Fruit fly (Drosophila melanogaster) whole organism, wandering third instar larva: Measurements from ENCODE around the gene beag.

Source experiments
- Abd-B ChIP-seq: fragments of >200 bp; optimal IDR thresholded peaks from 2 replicates; lab custom pipeline; 2017; ENCODE audit warnings: missing biosample characterization, missing genetic modification characterization
- CG9705 ChIP-seq: fragments of 200-800 bp; sonication (Bioruptor generic); optimal IDR thresholded peaks from 2 replicates; lab custom pipeline; 2018; ENCODE audit warnings: missing biosample characterization, mild to moderate bottlenecking, missing genetic modification characterization
- CrebA ChIP-seq: fragments of 200-800 bp; sonication (Bioruptor generic); optimal IDR thresholded peaks from 2 replicates; lab custom pipeline; 2016; ENCODE audit warnings: missing biosample characterization, mild to moderate bottlenecking, missing genetic modification characterization, borderline replicate concordance
- Dfd ChIP-seq: fragments of >200 bp; optimal IDR thresholded peaks from 2 replicates; lab custom pipeline; 2017; ENCODE audit warnings: missing biosample characterization, missing genetic modification characterization
- Dif ChIP-seq: fragments of 200-275, 200-300 bp; sonication (Bioruptor generic); optimal IDR thresholded peaks from 2 replicates; lab custom pipeline; 2018; ENCODE audit warnings: missing biosample characterization, missing genetic modification characterization; ENCODE audit not compliant: partially characterized antibody
- HLH106 ChIP-seq: fragments of 200-800 bp; optimal IDR thresholded peaks from 3 replicates; lab custom pipeline; 2019; ENCODE audit warnings: missing biosample characterization, mild to moderate bottlenecking, missing genetic modification characterization, moderate library complexity
- Hnf4 ChIP-seq: fragments of 200-800 bp; sonication (Bioruptor generic); optimal IDR thresholded peaks from 2 replicates; lab custom pipeline; 2016; ENCODE audit warnings: missing biosample characterization, mild to moderate bottlenecking, missing genetic modification characterization
- Hr78 ChIP-seq: fragments of >200 bp; optimal IDR thresholded peaks from 2 replicates; lab custom pipeline; 2017; ENCODE audit warnings: missing biosample characterization, missing genetic modification characterization
- Hr83 ChIP-seq: fragments of 200-300 bp; sonication (Bioruptor generic); optimal IDR thresholded peaks from 2 replicates; lab custom pipeline; 2016; ENCODE audit warnings: missing biosample characterization, mild to moderate bottlenecking, missing genetic modification characterization, moderate library complexity; ENCODE audit not compliant: poor library complexity, severe bottlenecking
- Jra ChIP-seq: sonication (Bioruptor generic); optimal IDR thresholded peaks from 2 replicates; lab custom pipeline; 2016; ENCODE audit warnings: missing biosample characterization, missing genetic modification characterization
- Mio ChIP-seq: sonication (Bioruptor generic); optimal IDR thresholded peaks from 2 replicates; lab custom pipeline; 2016; ENCODE audit warnings: missing biosample characterization, missing genetic modification characterization
- Myc ChIP-seq: fragments of >200 bp; optimal IDR thresholded peaks from 2 replicates; lab custom pipeline; 2017
- N ChIP-seq: fragments of >200 bp; optimal IDR thresholded peaks from 2 replicates; lab custom pipeline; 2018; ENCODE audit warnings: missing biosample characterization, missing external identifiers, missing genetic modification characterization
- OdsH ChIP-seq: fragments of 200-800 bp; sonication (Bioruptor generic); optimal IDR thresholded peaks from 2 replicates; lab custom pipeline; 2016; ENCODE audit warnings: missing biosample characterization, mild to moderate bottlenecking, missing genetic modification characterization
- Rel ChIP-seq, 2 experiments: fragments of 200-800 bp; sonication (Bioruptor generic) in 1 of 2; optimal IDR thresholded peaks; 2 replicates in 1 of 2; 3 replicates in 1 of 2; lab custom pipeline; 2016 to 2019; ENCODE audit warnings: mild to moderate bottlenecking in 2 of 2, missing biosample characterization in 2 of 2, missing genetic modification characterization in 2 of 2, moderate library complexity in 1 of 2
- Sp1 ChIP-seq: fragments of 200-800 bp; sonication (Bioruptor generic); optimal IDR thresholded peaks from 3 replicates; lab custom pipeline; 2019; ENCODE audit warnings: missing biosample characterization, mild to moderate bottlenecking, missing genetic modification characterization, moderate library complexity
- Vsx2 ChIP-seq: fragments of 200-300, 225-300 bp; sonication (Bioruptor generic); optimal IDR thresholded peaks from 2 replicates; lab custom pipeline; 2018; ENCODE audit warnings: missing biosample characterization, missing genetic modification characterization; ENCODE audit not compliant: partially characterized antibody
- br ChIP-seq: fragments of 200-800 bp; sonication (Bioruptor generic); optimal IDR thresholded peaks from 2 replicates; lab custom pipeline; 2016; ENCODE audit warnings: missing biosample characterization, missing genetic modification characterization
- brk ChIP-seq: fragments of 200-800 bp; sonication (Bioruptor generic); optimal IDR thresholded peaks from 2 replicates; lab custom pipeline; 2016; ENCODE audit warnings: missing biosample characterization, mild to moderate bottlenecking, missing genetic modification characterization
- dl ChIP-seq, 2 experiments: fragments of 175-275, 200-275 bp in 1 of 2; fragments of 200-275 bp in 1 of 2; sonication (Bioruptor generic); optimal IDR thresholded peaks; lab custom pipeline; 2018; ENCODE audit warnings: mild to moderate bottlenecking in 2 of 2, missing biosample characterization in 2 of 2, missing genetic modification characterization in 2 of 2, moderate library complexity in 2 of 2; ENCODE audit not compliant: partially characterized antibody in 2 of 2, insufficient read depth in 1 of 2
- dsf ChIP-seq: sonication (Bioruptor generic); optimal IDR thresholded peaks from 2 replicates; lab custom pipeline; 2016; ENCODE audit warnings: missing biosample characterization, missing genetic modification characterization, borderline replicate concordance
- ey ChIP-seq: fragments of 200-800 bp; sonication (Bioruptor generic); optimal IDR thresholded peaks from 2 replicates; lab custom pipeline; 2016; ENCODE audit warnings: missing biosample characterization, missing genetic modification characterization
- foxo ChIP-seq, 2 experiments: fragments of 200-800 bp; sonication (Bioruptor generic); optimal IDR thresholded peaks; 2 replicates in 1 of 2; 3 replicates in 1 of 2; lab custom pipeline; 2016 to 2017; ENCODE audit warnings: missing biosample characterization in 2 of 2, missing genetic modification characterization in 2 of 2
- fru ChIP-seq: fragments of 200-800 bp; sonication (Bioruptor generic); optimal IDR thresholded peaks from 3 replicates; lab custom pipeline; 2016; ENCODE audit warnings: missing biosample characterization, mild to moderate bottlenecking, missing genetic modification characterization
- h ChIP-seq: fragments of 200-800 bp; sonication (Bioruptor generic); optimal IDR thresholded peaks from 3 replicates; lab custom pipeline; 2016; ENCODE audit warnings: missing biosample characterization, mild to moderate bottlenecking, missing genetic modification characterization
- jim ChIP-seq: fragments of 175-275, 200-325 bp; sonication (Bioruptor generic); optimal IDR thresholded peaks from 2 replicates; lab custom pipeline; 2016; ENCODE audit warnings: missing biosample characterization, mild to moderate bottlenecking, missing genetic modification characterization
- psq ChIP-seq: fragments of 200-800 bp; sonication (Bioruptor generic); optimal IDR thresholded peaks from 3 replicates; lab custom pipeline; 2017; ENCODE audit warnings: missing biosample characterization, mild to moderate bottlenecking, missing genetic modification characterization, moderate library complexity
- rgr ChIP-seq: fragments of 200-800 bp; sonication (Bioruptor generic); optimal IDR thresholded peaks from 3 replicates; lab custom pipeline; 2016; ENCODE audit warnings: missing biosample characterization, mild to moderate bottlenecking, missing genetic modification characterization
- sage ChIP-seq: fragments of 200-800 bp; sonication (Bioruptor generic); optimal IDR thresholded peaks from 2 replicates; lab custom pipeline; 2016; ENCODE audit warnings: missing biosample characterization, mild to moderate bottlenecking, missing genetic modification characterization
- sv ChIP-seq: fragments of 200-800 bp; sonication (Bioruptor generic); optimal IDR thresholded peaks from 3 replicates; lab custom pipeline; 2016; ENCODE audit warnings: missing biosample characterization, missing genetic modification characterization
- tai ChIP-seq: sonication (Bioruptor generic); optimal IDR thresholded peaks from 2 replicates; lab custom pipeline; 2016; ENCODE audit warnings: missing biosample characterization, missing genetic modification characterization
- usp ChIP-seq: fragments of >200 bp; optimal IDR thresholded peaks from 2 replicates; lab custom pipeline; 2017; ENCODE audit warnings: missing biosample characterization, missing genetic modification characterization
- woc ChIP-seq: sonication (Bioruptor generic); optimal IDR thresholded peaks from 2 replicates; lab custom pipeline; 2016; ENCODE audit warnings: missing biosample characterization, mild to moderate bottlenecking, missing genetic modification characterization

Gene beag

DNA sequence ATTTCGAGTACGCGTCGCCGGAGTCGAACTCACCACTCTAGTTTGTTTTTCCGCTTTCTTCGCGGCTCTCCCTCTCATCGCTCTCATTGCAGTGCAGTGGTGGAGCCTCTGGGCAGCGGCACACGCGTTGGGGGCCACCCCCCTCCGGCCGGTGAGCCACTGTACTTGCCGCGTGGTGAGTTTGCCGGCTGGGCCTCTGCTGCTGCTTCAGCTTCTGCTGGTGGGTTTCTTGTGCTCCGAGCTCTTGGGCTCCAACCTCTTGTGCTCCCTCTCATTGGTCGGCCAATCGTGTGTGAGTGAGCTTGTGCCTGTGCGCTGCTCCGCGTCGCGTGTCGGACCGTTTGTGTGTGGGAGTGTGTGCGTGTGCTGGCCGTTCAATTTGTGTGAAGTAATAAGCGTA, 11.9 kb downstream of the beag start:
- no peak for TF ChIP-seq Rel (GFP tag; optimal IDR thresholded peaks at IDR 0.05; lab: Kevin White, UChicago)
- TF ChIP-seq Rel (tag; optimal IDR thresholded peaks at IDR 0.05; lab: Kevin White, UChicago): no peak
- TF ChIP-seq woc (GFP tag; lab: Kevin White, UChicago): peak; percentile 71
- no peak for TF ChIP-seq N (GFP tag; lab: Kevin White, UChicago)
- no peak for TF ChIP-seq Vsx2
- peak; percentile 53 to 90 for TF ChIP-seq dl (GFP tag; optimal IDR thresholded peaks at IDR 0.05; lab: Kevin White, UChicago; ENCODE audit: insufficient read depth in 1 of 2, partially characterized antibody in 2 of 2)
- peak; percentile 69 for TF ChIP-seq psq
- TF ChIP-seq Myc (lab: Kevin White, UChicago): peak; percentile 59
- TF ChIP-seq HLH106 (tag; lab: Kevin White, UChicago): peak; percentile 56
- no peak for TF ChIP-seq Abd-B (GFP tag; lab: Kevin White, UChicago)
- TF ChIP-seq tai (GFP tag; lab: Kevin White, UChicago): no peak
- TF ChIP-seq Hnf4: peak; percentile 67
- TF ChIP-seq foxo (GFP tag; optimal IDR thresholded peaks at IDR 0.05; lab: Kevin White, UChicago): peak; percentile 10 to 77
- peak; percentile 87 for TF ChIP-seq fru (GFP tag; lab: Kevin White, UChicago)
- TF ChIP-seq CrebA (GFP tag; lab: Kevin White, UChicago): no peak
- peak; percentile 70 for TF ChIP-seq ey (GFP tag; lab: Kevin White, UChicago)
- no peak for TF ChIP-seq usp
- TF ChIP-seq jim (GFP tag; lab: Kevin White, UChicago): peak; percentile 81
- TF ChIP-seq br (GFP tag; lab: Kevin White, UChicago): peak; percentile 75
- TF ChIP-seq brk: no peak
- peak; percentile 82 for TF ChIP-seq Jra (GFP tag; lab: Kevin White, UChicago)
- TF ChIP-seq Hr83: peak; percentile 85
- TF ChIP-seq OdsH (GFP tag; lab: Kevin White, UChicago): peak; percentile 65
- TF ChIP-seq Sp1 (GFP tag; lab: Kevin White, UChicago): peak; percentile 72
- no peak for TF ChIP-seq Mio (GFP tag; lab: Kevin White, UChicago)
- TF ChIP-seq rgr: peak; percentile 79
- peak; percentile 37 for TF ChIP-seq sv (GFP tag; lab: Kevin White, UChicago)
- no peak for TF ChIP-seq Hr78
- TF ChIP-seq dsf (GFP tag; lab: Kevin White, UChicago): no peak
- no peak for TF ChIP-seq Dfd (GFP tag; lab: Kevin White, UChicago)
- no peak for TF ChIP-seq sage (GFP tag; lab: Kevin White, UChicago)
- peak; percentile 96 for TF ChIP-seq h
- peak; percentile 95 for TF ChIP-seq Dif (GFP tag; lab: Kevin White, UChicago)

dm6 chr3R:9051937-9052680, 12.8 kb downstream of the beag start, which contains the start of gene Kdm2:
Gene Kdm2, plus strand, starts transcription at chr3R:9052495.
- TF ChIP-seq Myc (lab: Kevin White, UChicago): no peak
- peak; percentile 42 for TF ChIP-seq rgr
- no peak for TF ChIP-seq CrebA (GFP tag; lab: Kevin White, UChicago)
- no peak for TF ChIP-seq sv (GFP tag; lab: Kevin White, UChicago)
- TF ChIP-seq CG9705 (GFP tag; lab: Kevin White, UChicago): no peak
- TF ChIP-seq Dif (GFP tag; lab: Kevin White, UChicago): peak; percentile 62
- TF ChIP-seq dl (GFP tag; optimal IDR thresholded peaks at IDR 0.05; lab: Kevin White, UChicago; ENCODE audit: insufficient read depth in 1 of 2, partially characterized antibody in 2 of 2): peak in 1 of 2 experiments; percentile 1
- peak; percentile 38 for TF ChIP-seq Sp1 (GFP tag; lab: Kevin White, UChicago)
- TF ChIP-seq usp: no peak
- peak; percentile 17 for TF ChIP-seq Hnf4
- TF ChIP-seq OdsH (GFP tag; lab: Kevin White, UChicago): no peak
- TF ChIP-seq tai (GFP tag; lab: Kevin White, UChicago): no peak
- peak; percentile 14 for TF ChIP-seq brk
- TF ChIP-seq HLH106 (tag; lab: Kevin White, UChicago): no peak
- no peak for TF ChIP-seq fru (GFP tag; lab: Kevin White, UChicago)
- no peak for TF ChIP-seq N (GFP tag; lab: Kevin White, UChicago)
- TF ChIP-seq sage (GFP tag; lab: Kevin White, UChicago): no peak
- no peak for TF ChIP-seq jim (GFP tag; lab: Kevin White, UChicago)
